Worm (Caenorhabditis elegans): ENCODE data around the gene fipr-19.
"Not testable (repeated sequence)": the region's sequence is repeated elsewhere in the genome, so short reads cannot be mapped to it uniquely, and the experiment has no call there.

fipr-19 gene

DNA sequence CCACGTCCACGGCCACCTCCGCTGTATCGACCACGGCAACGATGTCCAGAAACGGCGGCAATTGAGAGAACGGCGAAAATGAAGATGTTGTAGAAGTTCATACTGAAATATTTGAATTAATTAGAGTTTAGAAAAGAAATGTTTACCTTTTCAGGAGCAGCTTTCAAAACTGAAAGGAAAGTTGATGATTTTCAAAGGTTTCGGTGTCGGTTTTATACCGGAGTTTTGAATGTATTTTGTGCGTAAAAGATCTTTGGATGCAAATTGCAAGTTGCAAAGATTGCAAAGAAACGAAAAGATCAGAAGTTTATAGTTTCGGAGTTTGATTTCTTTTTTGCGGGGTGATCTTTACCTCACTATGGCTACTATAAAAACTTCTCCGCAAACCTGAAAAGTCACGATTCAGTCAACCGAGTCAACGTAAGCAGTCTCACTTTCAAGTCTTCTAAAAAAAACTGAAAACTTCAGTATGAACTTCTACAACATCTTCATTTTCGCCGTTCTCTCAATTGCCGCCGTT lies at the start of gene fipr-19, which contains the start of gene fipr-18:
TSS of gene fipr-19 (minus strand) at position 101 of the 520 bp plus-strand sequence.
TSS of gene fipr-18 (plus strand) at position 470 of the 520 bp plus-strand sequence.
- no peak for TF ChIP-seq unc-62 (GFP tag; optimal IDR thresholded peaks at IDR 0.05)

DNA sequence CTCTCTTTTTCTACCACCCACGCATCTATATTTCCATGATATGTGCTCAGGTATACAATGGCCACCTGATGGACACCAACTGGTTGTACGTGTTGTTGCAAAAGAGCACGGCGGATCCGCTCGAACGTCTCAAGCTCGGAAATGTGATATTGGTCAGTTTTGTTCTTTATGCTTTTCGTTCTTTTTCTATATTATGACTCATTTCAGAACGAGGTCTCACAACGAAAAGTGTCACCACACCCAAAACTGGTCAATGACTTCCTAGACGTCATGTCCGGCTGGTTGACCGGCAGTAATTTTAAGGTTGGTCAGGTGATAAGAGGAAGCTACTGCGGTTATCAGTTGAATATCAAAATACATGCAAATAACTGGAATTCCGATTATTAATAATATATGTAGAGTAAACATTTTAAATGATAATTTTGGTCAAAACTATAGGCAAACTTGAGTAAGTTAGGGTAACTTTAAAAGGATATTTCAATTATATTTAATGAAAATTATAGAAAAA lies 49.4 kb upstream of the fipr-19 start, which contains the start of gene cls-1:
TSS of gene cls-1 (plus strand) at position 51 of the 508 bp plus-strand sequence.
- no peak for TF ChIP-seq unc-62 (GFP tag; optimal IDR thresholded peaks at IDR 0.05)

DNA sequence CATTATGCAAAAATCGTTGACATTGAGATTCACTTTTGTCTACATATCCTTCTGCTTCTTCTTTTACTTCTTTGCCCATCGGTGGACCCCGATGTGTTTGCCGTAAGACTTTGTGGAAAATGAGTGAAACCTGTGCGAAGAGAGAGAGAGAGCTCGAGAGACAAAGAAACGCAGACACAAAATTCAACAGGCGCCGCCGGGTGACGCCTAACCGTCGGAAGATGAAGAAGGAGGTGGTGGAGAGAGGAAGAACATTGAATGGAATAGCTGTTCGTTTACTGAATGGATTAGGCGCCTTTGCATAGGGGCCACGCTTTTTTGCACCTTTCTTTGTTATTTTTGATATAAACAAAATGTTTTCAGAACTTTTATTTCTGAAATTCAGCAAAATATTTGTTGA lies 48.2 kb upstream of the fipr-19 start:
- TF ChIP-seq unc-62 (GFP tag; optimal IDR thresholded peaks at IDR 0.05) = no peak

DNA sequence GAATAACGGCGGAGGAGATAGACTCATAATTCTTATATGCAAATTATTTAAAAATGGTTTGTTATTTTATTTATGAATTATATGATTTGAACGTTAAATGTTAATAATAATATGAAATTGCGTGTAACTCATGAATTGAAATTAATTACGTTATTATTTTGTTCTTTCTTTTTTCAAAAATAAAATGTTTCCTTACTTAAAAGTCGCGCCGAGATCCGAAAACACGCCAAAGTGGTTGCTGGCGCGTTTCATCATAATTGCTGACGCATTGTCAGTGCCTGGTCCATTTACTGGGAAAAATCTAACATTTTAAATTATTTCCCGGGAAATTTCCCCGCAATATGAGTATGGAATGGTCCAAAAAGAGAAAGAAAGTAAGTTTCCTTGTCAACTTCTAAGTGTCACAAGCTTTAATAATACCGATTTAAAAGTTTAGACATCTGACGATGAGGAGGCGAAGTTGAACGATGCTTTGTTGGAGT lies 40.7 kb upstream of the fipr-19 start, which contains the start of the genes C07H6.9 and sap-140:
TSS of gene C07H6.9 (minus strand) at position 51 of the 482 bp plus-strand sequence.
TSS of gene sap-140 (plus strand) at position 318 of the 482 bp plus-strand sequence.
- no peak for TF ChIP-seq unc-62 (GFP tag; optimal IDR thresholded peaks at IDR 0.05)

DNA sequence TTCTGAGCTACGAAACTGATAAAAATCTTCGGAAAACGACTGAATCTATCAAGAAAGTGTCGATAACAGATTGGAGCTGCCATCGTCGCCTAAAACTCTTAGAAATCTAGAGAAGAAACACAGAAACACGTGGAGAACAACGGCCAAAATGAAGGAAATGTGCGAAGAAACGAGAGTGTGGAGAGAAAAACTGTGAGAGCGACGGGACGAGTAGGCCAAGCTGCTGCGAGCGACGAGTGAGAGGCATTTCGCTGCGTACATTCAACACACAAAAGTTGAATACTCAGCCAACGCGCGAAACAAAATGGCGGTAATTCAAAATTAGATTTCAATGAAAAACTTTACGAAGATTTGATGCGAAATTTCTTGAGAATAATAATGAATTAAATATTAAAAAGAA lies 39.6 kb upstream of the fipr-19 start:
- TF ChIP-seq unc-62 (GFP tag; optimal IDR thresholded peaks at IDR 0.05) = no peak

DNA sequence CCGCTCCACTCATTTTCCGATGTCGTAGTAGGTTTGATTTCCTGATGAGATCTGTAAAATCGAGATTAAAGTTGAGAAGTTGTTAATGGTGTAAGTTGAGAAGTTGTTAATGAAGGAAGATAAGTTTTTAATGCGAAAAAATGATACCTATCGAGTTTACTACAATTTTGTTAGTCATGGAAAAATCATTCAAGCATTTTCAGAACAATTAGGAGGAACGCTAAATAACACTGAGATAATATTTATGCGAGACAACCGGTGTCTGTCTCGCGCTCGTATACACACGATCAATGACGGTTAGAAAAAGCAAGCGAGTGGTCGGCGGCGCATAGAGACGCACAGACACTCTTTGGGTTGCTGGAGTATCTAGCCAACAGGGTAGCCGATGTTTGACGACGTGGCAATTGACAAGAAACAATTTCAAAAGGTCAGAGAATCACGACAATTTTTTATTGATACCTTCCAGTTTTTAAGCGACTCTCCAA lies 39.1 kb upstream of the fipr-19 start, which contains the start of gene cgh-1:
TSS of gene cgh-1 (minus strand) at position 51 of the 485 bp plus-strand sequence.
- TF ChIP-seq unc-62 (GFP tag; optimal IDR thresholded peaks at IDR 0.05) = no peak

DNA sequence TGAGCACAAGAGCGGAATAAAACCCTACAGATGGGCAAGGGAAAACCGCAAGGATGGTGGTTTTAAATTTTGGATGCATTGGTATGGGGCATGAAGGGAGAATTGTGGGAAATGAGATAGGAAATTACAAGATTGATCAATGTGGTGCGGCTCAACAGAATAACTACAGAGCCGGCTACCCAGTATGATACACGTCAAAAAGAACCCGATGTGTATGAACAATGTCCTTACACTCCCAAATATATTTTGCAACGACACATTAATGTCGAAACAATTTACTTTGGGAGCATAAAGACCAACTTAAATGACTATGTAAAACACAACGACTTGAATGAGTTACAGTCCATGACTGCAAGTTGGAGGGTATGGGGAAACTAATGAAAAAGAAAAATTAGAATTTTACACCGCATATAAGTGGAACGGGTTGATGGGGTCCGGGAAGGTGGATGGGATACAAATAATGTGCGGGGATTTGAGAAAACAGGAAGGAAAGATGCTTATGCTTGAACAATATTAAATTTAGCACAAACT lies 36.9 kb upstream of the fipr-19 start:
- TF ChIP-seq unc-62 (GFP tag; optimal IDR thresholded peaks at IDR 0.05) = no peak

DNA sequence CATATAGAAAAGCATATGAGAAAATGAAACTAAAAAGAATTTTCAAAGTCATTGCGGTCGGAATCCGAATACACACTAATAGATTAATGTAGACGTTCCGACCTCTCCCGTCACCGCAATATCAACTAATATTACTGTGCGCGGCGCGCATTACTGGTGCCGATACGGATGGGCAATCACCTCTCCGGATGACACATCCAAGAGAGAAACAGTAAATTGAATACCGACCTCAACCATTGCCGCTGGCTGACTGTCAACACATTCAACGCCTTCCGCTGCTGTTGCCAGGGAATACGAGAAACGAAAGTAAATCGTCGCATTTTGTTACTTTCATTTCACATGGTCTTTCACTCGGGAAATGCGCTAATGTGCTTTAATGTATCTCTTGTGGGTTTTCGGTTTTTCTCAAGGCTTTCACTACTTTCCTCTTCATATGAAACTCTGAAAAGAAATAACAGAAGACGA lies 36.1 kb upstream of the fipr-19 start:
- TF ChIP-seq unc-62 (GFP tag; optimal IDR thresholded peaks at IDR 0.05) = no peak

DNA sequence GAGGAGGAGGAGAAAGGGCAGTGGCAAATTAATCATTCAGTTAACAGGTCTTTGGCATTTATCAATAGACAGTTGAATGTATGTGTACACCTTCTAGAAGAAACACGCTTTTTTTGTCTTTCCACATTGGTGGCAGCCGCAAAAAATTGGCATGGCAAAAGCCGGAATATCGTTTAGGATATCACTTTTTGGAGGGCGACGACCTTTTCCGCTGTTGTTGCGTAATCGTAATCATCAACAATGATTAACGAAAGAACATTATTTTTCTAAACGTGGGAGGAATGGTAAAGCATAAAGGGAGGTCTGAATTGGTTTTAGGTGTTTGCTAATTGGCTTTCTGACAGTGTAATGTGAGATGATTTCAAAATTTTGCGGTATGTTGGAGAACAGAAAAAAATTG lies 33.2 kb upstream of the fipr-19 start:
- no peak for TF ChIP-seq unc-62 (GFP tag; optimal IDR thresholded peaks at IDR 0.05)

DNA sequence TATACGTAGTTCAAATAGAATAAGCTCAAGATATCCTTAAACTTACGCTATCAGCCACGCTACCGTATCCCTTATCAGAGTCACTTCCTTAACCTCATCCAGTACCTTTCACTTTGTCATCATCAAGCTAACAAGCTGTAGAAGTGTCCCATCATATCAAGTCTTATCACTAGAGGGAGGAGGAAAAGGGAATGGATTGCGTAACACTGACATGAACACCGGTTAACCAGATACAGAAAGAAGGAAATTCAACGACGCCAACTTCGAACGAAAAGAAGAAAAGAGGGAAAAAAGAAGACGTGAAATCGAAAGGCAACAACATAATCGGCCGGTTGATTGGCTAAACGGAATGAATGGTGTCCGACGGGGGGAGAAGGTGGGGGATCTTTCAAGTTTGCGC lies 31.3 kb upstream of the fipr-19 start:
- TF ChIP-seq unc-62 (GFP tag; optimal IDR thresholded peaks at IDR 0.05) = no peak

DNA sequence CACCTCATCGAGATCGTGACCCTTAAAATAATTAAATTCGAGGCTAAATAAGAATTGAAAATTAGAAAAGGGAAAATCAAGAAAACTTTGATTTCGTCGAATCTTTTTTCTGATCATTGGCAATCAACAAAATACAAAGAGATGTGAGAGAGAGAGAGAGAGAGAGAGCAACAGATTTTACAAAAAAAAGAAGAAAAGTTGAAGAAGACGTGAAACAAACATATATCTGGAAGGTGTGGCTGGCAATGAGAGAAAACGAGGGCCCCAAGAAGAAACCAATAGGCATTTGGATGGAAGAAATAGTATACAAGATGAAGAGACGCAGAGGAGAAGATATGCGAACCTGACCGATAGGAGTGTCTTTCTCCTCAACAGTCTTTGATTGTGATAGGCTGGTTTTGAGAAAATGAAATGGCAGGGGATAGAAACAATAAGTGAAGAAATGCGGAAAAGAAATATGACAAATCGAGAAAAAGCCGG lies 30.3 kb upstream of the fipr-19 start, which contains the start of gene mup-4:
TSS of gene mup-4 (minus strand) at position 51 of the 480 bp plus-strand sequence.
- TF ChIP-seq unc-62 (GFP tag; optimal IDR thresholded peaks at IDR 0.05) = no peak

DNA sequence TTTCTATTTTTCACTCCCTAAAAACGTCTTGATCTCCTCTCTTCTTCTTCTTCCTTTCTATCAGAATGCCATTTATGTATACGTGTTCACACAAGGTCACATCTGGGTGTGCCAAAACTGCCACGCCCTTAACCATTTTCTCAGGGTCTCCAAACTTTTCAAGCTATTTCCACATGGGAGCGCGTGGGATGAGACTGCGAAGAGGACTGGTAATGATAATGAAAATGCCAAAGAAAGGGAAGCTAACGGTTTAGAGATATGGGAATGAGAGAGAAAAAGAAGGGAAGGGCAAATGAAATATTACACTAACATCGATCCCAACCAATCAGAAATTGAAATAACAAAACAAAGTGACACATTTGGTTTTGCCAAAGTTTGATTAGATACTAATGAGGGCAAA lies 29.6 kb upstream of the fipr-19 start:
- TF ChIP-seq unc-62 (GFP tag; optimal IDR thresholded peaks at IDR 0.05) = no peak

DNA sequence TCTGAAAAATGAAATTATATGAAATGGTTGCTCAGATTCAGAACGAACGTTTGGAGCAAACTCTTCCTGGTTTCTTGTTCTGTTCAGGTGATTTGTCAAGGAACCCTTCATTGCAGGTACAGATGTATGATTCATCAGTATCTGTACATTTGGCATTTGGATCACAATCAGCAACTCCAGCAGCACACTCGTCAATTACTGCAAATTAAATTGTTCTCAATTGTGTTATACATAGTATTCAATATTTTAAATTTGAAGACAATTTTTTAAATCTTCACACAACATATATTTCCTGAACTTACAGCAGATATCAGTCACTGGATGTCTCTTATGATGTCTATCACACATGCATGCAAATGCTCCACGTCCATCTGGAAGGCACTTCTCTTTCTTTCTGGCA lies 26.0 kb upstream of the fipr-19 start:
- TF ChIP-seq unc-62 (GFP tag; optimal IDR thresholded peaks at IDR 0.05) = no peak

DNA sequence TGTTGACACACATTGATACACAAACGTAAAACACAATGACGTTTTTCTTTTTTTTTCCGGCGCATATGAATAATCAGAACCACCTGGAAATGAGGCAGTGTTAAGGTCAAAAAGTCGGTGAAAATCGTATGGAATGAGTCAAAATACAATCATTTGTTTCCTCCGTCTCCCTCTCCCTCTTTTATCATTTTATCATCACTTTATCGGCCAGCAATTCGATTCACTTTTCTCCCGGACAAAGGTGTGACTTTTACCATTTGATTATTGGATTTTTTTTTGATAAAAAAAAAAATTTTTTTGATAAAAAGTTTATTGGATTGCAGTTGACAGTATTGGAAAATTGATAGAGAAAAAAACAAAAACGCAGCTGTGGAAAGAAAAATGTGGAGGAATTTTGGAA lies 20.2 kb upstream of the fipr-19 start:
- no peak for TF ChIP-seq unc-62 (GFP tag; optimal IDR thresholded peaks at IDR 0.05)

DNA sequence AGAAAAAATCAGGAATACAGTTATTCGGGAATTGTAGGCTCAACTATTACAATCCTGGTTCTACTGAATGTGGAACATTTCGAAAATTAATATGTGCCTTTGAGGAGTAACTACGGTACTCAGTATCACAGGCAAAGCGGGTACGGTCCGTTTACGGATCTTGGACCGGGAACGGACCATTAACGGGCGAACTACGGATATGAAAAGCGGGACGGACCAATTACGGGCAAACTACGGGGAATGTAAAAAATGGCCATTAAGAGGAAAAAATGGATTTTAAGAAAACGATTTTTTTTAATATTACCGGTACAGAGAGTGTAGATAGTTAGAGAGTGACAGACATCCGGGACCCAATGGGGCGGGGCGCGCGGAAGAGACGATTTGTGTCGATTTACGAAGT lies 10.2 kb upstream of the fipr-19 start, which contains the start of gene H14A12.5:
TSS of gene H14A12.5 (minus strand) at position 101 of the 400 bp plus-strand sequence.
- TF ChIP-seq unc-62 (GFP tag; optimal IDR thresholded peaks at IDR 0.05) = not testable (repeated sequence)

DNA sequence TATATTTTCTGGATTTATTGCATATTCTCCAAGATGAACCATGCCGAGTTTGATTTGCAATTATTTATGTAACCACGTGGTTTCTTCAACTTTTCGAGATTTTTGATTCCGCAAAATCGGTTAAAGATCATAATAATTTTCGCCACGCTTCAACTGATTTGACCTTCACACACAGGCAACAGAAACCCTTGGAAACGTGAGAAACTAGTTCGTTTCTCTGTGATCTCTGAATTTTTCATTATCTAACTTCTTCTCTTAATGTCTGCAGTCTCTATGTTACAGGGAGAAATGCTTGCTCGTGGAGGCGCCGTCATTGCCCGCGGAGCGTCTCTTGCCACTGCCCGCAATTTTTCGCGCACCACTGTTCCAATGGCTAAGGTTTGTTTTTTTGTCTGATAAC lies 6.6 kb upstream of the fipr-19 start, which contains the start of gene fum-1:
TSS of gene fum-1 (plus strand) at position 259 of the 400 bp plus-strand sequence.
- TF ChIP-seq unc-62 (GFP tag; optimal IDR thresholded peaks at IDR 0.05) = no peak

All from whole organism, dauer.